Worm (Caenorhabditis elegans): ENCODE data around the gene grl-5.

Gene grl-5

DNA sequence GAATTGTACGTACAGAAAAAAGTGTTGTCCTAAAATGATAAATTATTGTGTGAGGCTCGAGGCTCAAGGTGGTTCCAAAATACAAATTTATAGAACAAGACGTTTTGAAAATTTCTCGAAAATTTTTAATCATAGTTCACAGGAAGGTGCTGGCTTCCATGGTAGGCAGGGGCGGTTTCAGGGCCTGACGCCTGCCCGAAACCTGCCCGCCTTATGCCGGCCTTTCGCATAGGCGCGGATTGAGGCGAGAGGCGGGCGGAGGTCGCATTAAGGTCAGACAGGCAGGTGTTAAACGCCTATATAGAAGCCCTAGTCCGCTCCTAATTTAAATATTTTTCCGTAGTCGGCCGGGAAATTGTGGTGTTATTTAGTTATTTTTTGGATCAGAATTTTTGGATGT, 8.6 kb upstream of the grl-5 start:
- TF ChIP-seq lsy-2 (tag; optimal IDR thresholded peaks at IDR 0.05) = no peak
- TF ChIP-seq bed-3 (GFP tag; optimal IDR thresholded peaks at IDR 0.05) = no peak
- TF ChIP-seq snpc-4 (tag; optimal IDR thresholded peaks at IDR 0.05) = no peak
- no peak for TF ChIP-seq lin-13 (tag; optimal IDR thresholded peaks at IDR 0.05)
- no peak for TF ChIP-seq lin-32 (GFP tag; optimal IDR thresholded peaks at IDR 0.05)

DNA sequence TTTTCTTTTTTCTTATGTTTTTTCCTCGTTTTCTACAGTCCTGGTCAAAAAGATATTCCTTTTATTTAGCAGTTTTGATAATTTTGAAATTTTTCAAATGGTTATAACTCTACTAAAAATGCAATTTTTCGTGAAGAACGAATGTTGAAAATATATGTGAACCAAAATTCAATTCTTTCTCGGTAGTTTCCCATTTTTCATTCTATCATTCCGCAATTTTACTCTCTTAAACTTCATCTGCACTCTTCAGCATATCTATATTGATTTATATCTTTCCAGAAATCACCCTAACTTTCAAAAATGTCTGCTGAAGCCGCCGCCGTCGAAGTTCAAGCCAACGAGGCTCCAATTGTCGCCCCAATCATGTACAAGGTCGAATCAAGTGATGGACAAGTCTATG, 7.7 kb upstream of the grl-5 start, which contains the start of gene skr-7:
TSS of gene skr-7 (plus strand) at position 301 of the 400 bp plus-strand sequence.
- TF ChIP-seq drap-1 (GFP tag; optimal IDR thresholded peaks at IDR 0.05) = no peak
- TF ChIP-seq mep-1 (tag; optimal IDR thresholded peaks at IDR 0.05) = no peak
- no peak for TF ChIP-seq lin-32 (GFP tag; optimal IDR thresholded peaks at IDR 0.05)
- no peak for TF ChIP-seq nhr-76 (tag; optimal IDR thresholded peaks at IDR 0.05)

DNA sequence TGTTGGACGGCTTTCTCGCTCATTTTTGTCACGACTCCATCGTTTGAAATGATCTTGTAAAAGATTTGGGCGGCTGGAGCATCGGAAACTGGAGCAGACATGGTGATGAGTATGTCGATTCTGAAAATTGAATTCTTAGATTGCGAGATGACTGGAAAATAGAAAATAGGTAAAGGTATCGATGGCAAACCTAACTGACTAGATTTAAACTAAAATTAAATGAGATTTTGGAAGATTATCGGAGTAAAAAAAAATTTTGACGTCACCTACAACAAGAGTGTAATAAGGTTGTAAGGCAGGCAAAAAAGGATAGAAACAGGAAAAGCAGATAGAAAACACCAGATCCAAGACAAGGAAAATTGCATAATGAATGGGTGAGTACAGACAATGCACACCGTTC, 7.0 kb upstream of the grl-5 start, which contains the start of gene skr-14:
TSS of gene skr-14 (minus strand) at position 101 of the 400 bp plus-strand sequence.
- TF ChIP-seq unc-62 (GFP tag; optimal IDR thresholded peaks at IDR 0.05) (no peak), unc-39 (tag; optimal IDR thresholded peaks at IDR 0.05) (no peak), flh-1 (GFP tag; optimal IDR thresholded peaks at IDR 0.05) (no peak), tbx-8 (GFP tag; optimal IDR thresholded peaks at IDR 0.05) (no peak), nhr-2 (tag; optimal IDR thresholded peaks at IDR 0.05) (no peak), hlh-1 (tag; optimal IDR thresholded peaks at IDR 0.05) (no peak), ham-2 (GFP tag; optimal IDR thresholded peaks at IDR 0.05) (no peak), mep-1 (tag; optimal IDR thresholded peaks at IDR 0.05) (no peak), lin-32 (GFP tag; optimal IDR thresholded peaks at IDR 0.05) (no peak), ceh-39 (tag; optimal IDR thresholded peaks at IDR 0.05) (no peak), pha-4 (tag; optimal IDR thresholded peaks at IDR 0.05) (no peak), ces-1 (GFP tag; optimal IDR thresholded peaks at IDR 0.05) (no peak), sem-2 (GFP tag; optimal IDR thresholded peaks at IDR 0.05) (no peak), ceh-43 (GFP tag; optimal IDR thresholded peaks at IDR 0.05) (no peak), nhr-28 (tag; optimal IDR thresholded peaks at IDR 0.05) (no peak), M03D4.4 (tag; optimal IDR thresholded peaks at IDR 0.05) (no peak), sptf-1 (tag; optimal IDR thresholded peaks at IDR 0.05) (no peak), ztf-11 (tag; optimal IDR thresholded peaks at IDR 0.05) (no peak), mab-5 (tag; optimal IDR thresholded peaks at IDR 0.05) (no peak)

DNA sequence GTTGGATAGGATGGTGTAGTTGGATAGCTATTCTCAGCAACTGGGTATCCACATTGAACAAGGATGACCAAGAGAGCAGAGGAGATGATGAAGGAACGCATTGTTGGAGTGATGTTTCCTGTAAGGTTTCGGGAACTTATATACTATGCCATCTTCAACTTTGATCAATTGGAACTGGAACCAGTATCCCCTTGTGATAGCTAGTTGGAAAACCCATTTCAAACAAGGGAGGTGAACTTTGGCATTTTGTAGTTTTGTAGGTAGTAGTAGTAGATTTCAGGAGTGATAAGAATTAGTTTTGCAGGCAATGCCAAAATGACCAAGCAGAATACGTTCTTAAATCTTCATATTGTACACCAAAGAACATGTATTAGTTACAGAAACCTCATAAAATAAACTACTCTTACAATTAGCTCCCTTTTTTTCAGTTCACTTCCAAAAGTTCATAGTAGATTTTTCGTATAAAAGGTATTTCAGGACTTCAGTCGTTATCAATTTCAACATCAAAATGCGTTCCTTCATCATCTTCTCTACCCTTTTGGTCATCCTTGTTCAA, 5.4 kb upstream of the grl-5 start, which contains the start of the genes Y47D7A.7 and Y47D7A.2:
TSS of gene Y47D7A.7 (minus strand) at position 101 of the 556 bp plus-strand sequence.
TSS of gene Y47D7A.2 (plus strand) at position 506 of the 556 bp plus-strand sequence.
- TF ChIP-seq sptf-1 (tag; optimal IDR thresholded peaks at IDR 0.05) = no peak
- no peak for TF ChIP-seq ceh-43 (GFP tag; optimal IDR thresholded peaks at IDR 0.05)
- TF ChIP-seq lin-13 (tag; optimal IDR thresholded peaks at IDR 0.05) = no peak
- no peak for TF ChIP-seq ztf-11 (tag; optimal IDR thresholded peaks at IDR 0.05)
- TF ChIP-seq hlh-1 (tag; optimal IDR thresholded peaks at IDR 0.05) = no peak
- TF ChIP-seq lin-32 (GFP tag; optimal IDR thresholded peaks at IDR 0.05) = no peak
- no peak for TF ChIP-seq lsy-2 (tag; optimal IDR thresholded peaks at IDR 0.05)
- TF ChIP-seq nhr-237 (tag; optimal IDR thresholded peaks at IDR 0.05) = no peak
- no peak for TF ChIP-seq ceh-83 (GFP tag; optimal IDR thresholded peaks at IDR 0.05)
- no peak for TF ChIP-seq elt-1 (tag; optimal IDR thresholded peaks at IDR 0.05; ENCODE audit: borderline replicate concordance, insufficient read depth)
- TF ChIP-seq unc-62 (GFP tag; optimal IDR thresholded peaks at IDR 0.05) = no peak
- TF ChIP-seq nhr-76 (tag; optimal IDR thresholded peaks at IDR 0.05) = no peak
- TF ChIP-seq mep-1 (tag; optimal IDR thresholded peaks at IDR 0.05) = no peak
- TF ChIP-seq drap-1 (GFP tag; optimal IDR thresholded peaks at IDR 0.05) = no peak
- no peak for TF ChIP-seq nhr-12 (tag; optimal IDR thresholded peaks at IDR 0.05)

DNA sequence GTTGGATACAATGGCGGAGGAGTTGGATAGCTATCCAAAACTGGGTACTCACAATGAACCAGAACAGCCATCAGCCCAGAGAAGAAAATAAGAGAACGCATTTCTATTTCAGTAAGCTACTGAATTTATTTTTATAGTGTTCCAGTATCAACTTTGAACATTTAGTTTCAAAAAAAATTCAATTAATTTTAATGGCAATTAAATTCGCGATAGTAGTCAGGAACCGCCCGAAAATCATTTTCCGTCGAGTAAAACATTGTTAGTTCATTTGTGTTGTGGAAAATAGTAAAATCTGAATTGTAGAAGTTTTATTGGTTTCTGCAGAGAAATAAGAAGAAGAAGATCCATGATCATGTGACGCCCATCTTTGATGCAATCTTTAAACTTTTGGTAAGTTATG, 3.7 kb upstream of the grl-5 start, which contains the start of gene Y47D7A.6:
TSS of gene Y47D7A.6 (minus strand) at position 101 of the 400 bp plus-strand sequence.
- no peak for TF ChIP-seq zip-8 (tag; optimal IDR thresholded peaks at IDR 0.05)
- TF ChIP-seq flh-1 (GFP tag; optimal IDR thresholded peaks at IDR 0.05) = no peak
- no peak for TF ChIP-seq M03D4.4 (tag; optimal IDR thresholded peaks at IDR 0.05)
- no peak for TF ChIP-seq blmp-1 (tag; optimal IDR thresholded peaks at IDR 0.05)
- no peak for TF ChIP-seq sptf-1 (tag; optimal IDR thresholded peaks at IDR 0.05)
